Worm (Caenorhabditis elegans): ENCODE data around the gene fbxb-63.

- TF ChIP-seq syd-9 (tag; optimal IDR thresholded peaks at IDR 0.05) (no peak), unc-42 (tag; optimal IDR thresholded peaks at IDR 0.05) (no peak), nfya-1 (tag; optimal IDR thresholded peaks at IDR 0.05) (no peak), pha-2 (tag; optimal IDR thresholded peaks at IDR 0.05) (no peak), C08G9.2 (tag; optimal IDR thresholded peaks at IDR 0.05) (no peak), pqm-1 (tag; optimal IDR thresholded peaks at IDR 0.05) (no peak), nhr-11 (tag; optimal IDR thresholded peaks at IDR 0.05) (no peak), hlh-6 (tag; optimal IDR thresholded peaks at IDR 0.05) (no peak), rnt-1 (tag; optimal IDR thresholded peaks at IDR 0.05) (no peak)
Measured at ce11 chrV:19253520-19253919, 50.0 kb downstream of the fbxb-63 start, which contains the start of gene F21D9.4.
